Fruit fly (Drosophila melanogaster) whole organism, embryonic: ENCODE results near the gene CG9926.

Source experiments
- CG2712 ChIP-seq: fragments of 200-800 bp; optimal IDR thresholded peaks from 3 replicates; lab custom pipeline; 2019; ENCODE audit warnings: missing biosample characterization, mild to moderate bottlenecking, missing genetic modification characterization, moderate library complexity
- CG2889 ChIP-seq: fragments of 200-800 bp; sonication (Bioruptor generic); IDR thresholded peaks from 3 replicates; pipeline ENCODE4 v1.3.6; 2022; ENCODE audit warnings: missing biosample characterization, missing genetic modification characterization
- Doc2 ChIP-seq: fragments of 200-800 bp; sonication (Bioruptor generic); IDR thresholded peaks from 2 replicates; pipeline ENCODE4 v1.3.6; 2022; ENCODE audit warnings: missing biosample characterization, missing genetic modification characterization
- ase ChIP-seq: fragments of 200-800 bp; sonication (Bioruptor generic); IDR thresholded peaks from 3 replicates; pipeline ENCODE4 v1.3.6; 2022; ENCODE audit warnings: missing biosample characterization, missing genetic modification characterization
- btn ChIP-seq: fragments of 200-800 bp; sonication (Bioruptor generic); optimal IDR thresholded peaks from 2 replicates; lab custom pipeline; 2016; ENCODE audit warnings: missing biosample characterization, missing genetic modification characterization
- z ChIP-seq: fragments of 200-800 bp; sonication (Bioruptor generic); IDR thresholded peaks from 3 replicates; pipeline ENCODE4 v1.3.6; 2022; ENCODE audit warnings: missing biosample characterization, missing genetic modification characterization

DNA sequence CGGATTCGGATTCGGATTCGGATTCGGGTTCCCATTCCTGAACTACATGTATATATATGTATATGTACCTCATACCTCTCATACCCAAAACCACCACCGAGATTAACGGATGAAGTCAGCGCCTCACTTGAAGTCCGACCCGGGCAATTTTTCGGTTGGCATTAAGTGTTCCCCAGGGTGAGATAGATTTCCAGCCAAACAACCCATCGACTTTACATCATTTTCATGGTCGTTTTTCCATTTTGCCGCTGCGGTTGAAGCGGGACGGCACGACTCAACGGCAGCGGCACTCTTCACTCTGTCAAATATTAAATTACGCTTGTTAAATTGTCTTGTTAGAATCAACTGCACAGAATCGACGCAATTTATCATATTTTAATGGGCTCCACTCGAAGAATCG, 20.7 kb downstream of the CG9926 start:
- no peak for TF ChIP-seq CG2712 (tag; lab: Kevin White, UChicago)
- no peak for TF ChIP-seq CG2889
- no peak for TF ChIP-seq Doc2 (GFP tag; lab: Robert Waterston, UW)
- TF ChIP-seq btn: no peak
- no peak for TF ChIP-seq ase (GFP tag; lab: Robert Waterston, UW)
- no peak for TF ChIP-seq z (GFP tag; lab: Robert Waterston, UW)
